Fruit fly (Drosophila melanogaster) whole organism, embryonic: ENCODE data around the gene CG2875.

Source experiments
- Bgb ChIP-seq: fragments of 200-800 bp; sonication (Bioruptor generic); IDR thresholded peaks from 2 replicates; pipeline ENCODE4 v1.3.6; 2022; ENCODE audit warnings: missing biosample characterization, missing genetic modification characterization; ENCODE audit not compliant: partially characterized antibody
- BtbVII ChIP-seq: fragments of 200-800 bp; sonication (Bioruptor generic); optimal IDR thresholded peaks from 3 replicates; lab custom pipeline; 2017; ENCODE audit warnings: missing biosample characterization, mild to moderate bottlenecking, missing genetic modification characterization
- Bteb2 ChIP-seq: fragments of 200-800 bp; sonication (Bioruptor generic); optimal IDR thresholded peaks from 2 replicates; lab custom pipeline; 2016; ENCODE audit warnings: missing biosample characterization, missing genetic modification characterization
- CG10366 ChIP-seq: fragments of 200-800 bp; sonication (Bioruptor generic); IDR thresholded peaks from 2 replicates; pipeline ENCODE4 v1.3.6; 2022; ENCODE audit warnings: missing biosample characterization, missing genetic modification characterization
- CG10543 ChIP-seq: fragments of 200-800 bp; sonication (Bioruptor generic); optimal IDR thresholded peaks from 3 replicates; lab custom pipeline; 2017; ENCODE audit warnings: missing biosample characterization, mild to moderate bottlenecking, missing genetic modification characterization, moderate library complexity
- CG10979 ChIP-seq: fragments of 200-800 bp; sonication (Bioruptor generic); optimal IDR thresholded peaks from 2 replicates; lab custom pipeline; 2018; ENCODE audit warnings: missing biosample characterization, mild to moderate bottlenecking, missing genetic modification characterization, moderate library complexity
- CG11093 ChIP-seq: fragments of 200-800 bp; sonication (Bioruptor generic); IDR thresholded peaks from 3 replicates; pipeline ENCODE4 v1.3.6; 2022; ENCODE audit warnings: missing biosample characterization, missing genetic modification characterization
- CG11695 ChIP-seq: fragments of 200-800 bp; sonication (Bioruptor generic); IDR thresholded peaks from 3 replicates; pipeline ENCODE4 v1.3.6; 2022; ENCODE audit warnings: missing biosample characterization, missing genetic modification characterization
- CG12236 ChIP-seq: fragments of 200-800 bp; sonication (Bioruptor generic); optimal IDR thresholded peaks from 2 replicates; lab custom pipeline; 2016; ENCODE audit warnings: missing biosample characterization, missing genetic modification characterization
- CG12659 ChIP-seq: fragments of 200-800 bp; sonication (Bioruptor generic); optimal IDR thresholded peaks from 3 replicates; lab custom pipeline; 2017; ENCODE audit warnings: mild to moderate bottlenecking, missing biosample characterization, missing genetic modification reagents, missing genetic modification characterization
- CG13424 ChIP-seq: fragments of 200-800 bp; sonication (Bioruptor generic); optimal IDR thresholded peaks from 2 replicates; lab custom pipeline; 2019; ENCODE audit warnings: missing biosample characterization, mild to moderate bottlenecking, missing genetic modification characterization, moderate library complexity
- CG13775 ChIP-seq: fragments of 200-800 bp; sonication (Bioruptor generic); optimal IDR thresholded peaks from 3 replicates; lab custom pipeline; 2017; ENCODE audit warnings: missing biosample characterization, mild to moderate bottlenecking, missing genetic modification characterization
- CG16813 ChIP-seq: fragments of 200-800 bp; sonication (Bioruptor generic); IDR thresholded peaks from 3 replicates; pipeline ENCODE4 v1.3.6; 2022; ENCODE audit warnings: missing biosample characterization, missing genetic modification characterization; ENCODE audit not compliant: partially characterized antibody
- CG17829 ChIP-seq: fragments of 200-800 bp; optimal IDR thresholded peaks from 2 replicates; lab custom pipeline; 2019; ENCODE audit warnings: missing biosample characterization, mild to moderate bottlenecking, missing genetic modification characterization, moderate library complexity
- CG30020 ChIP-seq: fragments of 200-800 bp; optimal IDR thresholded peaks from 2 replicates; lab custom pipeline; 2019; ENCODE audit warnings: missing biosample characterization, mild to moderate bottlenecking, missing genetic modification characterization, moderate library complexity
- CG33213 ChIP-seq: fragments of 200-800 bp; sonication (Bioruptor generic); optimal IDR thresholded peaks from 3 replicates; lab custom pipeline; 2016; ENCODE audit warnings: missing biosample characterization, missing genetic modification characterization
- CG34422 ChIP-seq: fragments of 200-800 bp; sonication (Bioruptor generic); IDR thresholded peaks from 3 replicates; pipeline ENCODE4 v1.3.6; 2022; ENCODE audit warnings: missing biosample characterization, missing genetic modification characterization
- CG4360 ChIP-seq: fragments of 200-800 bp; sonication (Bioruptor generic); IDR thresholded peaks from 2 replicates; pipeline ENCODE4 v1.3.6; 2022; ENCODE audit warnings: missing biosample characterization, missing genetic modification characterization
- CG4707 ChIP-seq: fragments of 200-800 bp; sonication (Bioruptor generic); optimal IDR thresholded peaks from 2 replicates; lab custom pipeline; 2018; ENCODE audit warnings: missing biosample characterization, mild to moderate bottlenecking, missing genetic modification characterization, moderate library complexity
- CG6654 ChIP-seq: fragments of 200-800 bp; sonication (Bioruptor generic); optimal IDR thresholded peaks from 2 replicates; lab custom pipeline; 2017; ENCODE audit warnings: missing biosample characterization, mild to moderate bottlenecking, missing genetic modification characterization
- CG6765 ChIP-seq: fragments of 200-800 bp; sonication (Bioruptor generic); optimal IDR thresholded peaks from 3 replicates; lab custom pipeline; 2017; ENCODE audit warnings: missing biosample characterization, mild to moderate bottlenecking, missing genetic modification characterization
- CG7786 ChIP-seq: fragments of 200-800 bp; sonication (Bioruptor generic); optimal IDR thresholded peaks from 2 replicates; lab custom pipeline; 2016; ENCODE audit warnings: missing biosample characterization, missing genetic modification characterization
- CG8765 ChIP-seq: fragments of 200-800 bp; sonication (Bioruptor generic); IDR thresholded peaks from 2 replicates; pipeline ENCODE4 v1.3.6; 2022; ENCODE audit warnings: missing biosample characterization, missing genetic modification characterization
- CoRest ChIP-seq: fragments of 200-800 bp; sonication (Bioruptor generic); optimal IDR thresholded peaks from 3 replicates; lab custom pipeline; 2018; ENCODE audit warnings: missing biosample characterization, mild to moderate bottlenecking, missing genetic modification characterization, moderate library complexity
- Dip2 ChIP-seq: fragments of 200-800 bp; sonication (Bioruptor generic); IDR thresholded peaks from 2 replicates; pipeline ENCODE4 v1.3.6; 2022; ENCODE audit warnings: missing biosample characterization, missing genetic modification characterization
- HLH3B ChIP-seq: fragments of 200-800 bp; sonication (Bioruptor generic); IDR thresholded peaks from 2 replicates; pipeline ENCODE4 v1.3.6; 2022; ENCODE audit warnings: missing biosample characterization, missing genetic modification characterization
- Mad ChIP-seq: fragments of 200-800 bp; sonication (Bioruptor generic); optimal IDR thresholded peaks from 2 replicates; lab custom pipeline; 2016; ENCODE audit warnings: missing biosample characterization, missing genetic modification characterization
- Max ChIP-seq: fragments of 200-800 bp; sonication (Bioruptor generic); optimal IDR thresholded peaks from 2 replicates; lab custom pipeline; 2016; ENCODE audit warnings: missing biosample characterization, mild to moderate bottlenecking, missing genetic modification characterization
- Med ChIP-seq: fragments of 200-800 bp; sonication (Bioruptor generic); peaks from one replicate; lab custom pipeline; 2016; ENCODE audit warnings: missing biosample characterization, missing genetic modification characterization, mild to moderate bottlenecking, inconsistent platforms, moderate library complexity
- NK7.1 ChIP-seq: fragments of 200-800 bp; sonication (Bioruptor generic); optimal IDR thresholded peaks from 3 replicates; lab custom pipeline; 2016; ENCODE audit warnings: missing biosample characterization, missing genetic modification characterization
- Scr ChIP-seq: fragments of 200-800 bp; sonication (Bioruptor generic); IDR thresholded peaks from 2 replicates; pipeline ENCODE4 v1.3.6; 2022; ENCODE audit warnings: missing biosample characterization, missing genetic modification characterization; ENCODE audit not compliant: partially characterized antibody
- Tbp ChIP-seq: fragments of >200 bp; optimal IDR thresholded peaks from 2 replicates; lab custom pipeline; 2018; ENCODE audit warnings: missing biosample characterization, missing genetic modification characterization
- Trl ChIP-seq, 3 experiments: fragments of >200 bp in 2 of 3; fragments of 200-800 bp in 1 of 3; sonication (Bioruptor generic) in 1 of 3; optimal IDR thresholded peaks; 2 replicates in 1 of 3; 3 replicates in 2 of 3; lab custom pipeline; 2016 to 2017; ENCODE audit warnings: missing biosample characterization in 1 of 3, missing genetic modification characterization in 1 of 3
- ase ChIP-seq: fragments of 200-800 bp; sonication (Bioruptor generic); IDR thresholded peaks from 3 replicates; pipeline ENCODE4 v1.3.6; 2022; ENCODE audit warnings: missing biosample characterization, missing genetic modification characterization
- ci ChIP-seq: fragments of 200-800 bp; sonication (Bioruptor generic); IDR thresholded peaks from 3 replicates; pipeline ENCODE4 v1.3.6; 2022; ENCODE audit warnings: missing biosample characterization, missing genetic modification characterization
- crol ChIP-seq: fragments of 200-800 bp; sonication (Bioruptor generic); IDR thresholded peaks from 2 replicates; pipeline ENCODE4 v1.3.6; 2022; ENCODE audit warnings: missing biosample characterization, missing genetic modification characterization
- dmrt99B ChIP-seq: fragments of 200-800 bp; sonication (Bioruptor generic); optimal IDR thresholded peaks from 2 replicates; lab custom pipeline; 2018; ENCODE audit warnings: missing biosample characterization, mild to moderate bottlenecking, missing genetic modification characterization, moderate library complexity
- ems ChIP-seq: fragments of 200-800 bp; sonication (Bioruptor generic); optimal IDR thresholded peaks from 3 replicates; lab custom pipeline; 2016; ENCODE audit warnings: missing biosample characterization, missing genetic modification characterization
- fd64A ChIP-seq: fragments of 200-800 bp; sonication (Bioruptor generic); optimal IDR thresholded peaks from 3 replicates; lab custom pipeline; 2018; ENCODE audit warnings: missing biosample characterization, mild to moderate bottlenecking, missing genetic modification characterization
- grau ChIP-seq: fragments of 200-800 bp; optimal IDR thresholded peaks from 3 replicates; lab custom pipeline; 2019; ENCODE audit warnings: missing biosample characterization, mild to moderate bottlenecking, missing genetic modification characterization, moderate library complexity
- gt ChIP-seq: fragments of 200-800 bp; sonication (Bioruptor generic); IDR thresholded peaks from 2 replicates; pipeline ENCODE4 v1.3.6; 2022; ENCODE audit warnings: missing biosample characterization, missing genetic modification characterization
- jigr1 ChIP-seq: fragments of 200-800 bp; sonication (Bioruptor generic); IDR thresholded peaks from 3 replicates; pipeline ENCODE4 v1.3.6; 2022; ENCODE audit warnings: missing biosample characterization, missing genetic modification characterization
- ken ChIP-seq: fragments of 200-800 bp; sonication (Bioruptor generic); IDR thresholded peaks from 3 replicates; pipeline ENCODE4 v1.3.6; 2022; ENCODE audit warnings: missing biosample characterization, missing genetic modification characterization
- maf-S ChIP-seq: fragments of 200-800 bp; sonication (Bioruptor generic); optimal IDR thresholded peaks from 2 replicates; lab custom pipeline; 2016; ENCODE audit warnings: missing biosample characterization, missing genetic modification characterization
- rib ChIP-seq: fragments of 200-800 bp; sonication (Bioruptor generic); IDR thresholded peaks from 2 replicates; pipeline ENCODE4 v1.3.6; 2022; ENCODE audit warnings: missing biosample characterization, missing genetic modification characterization
- ro ChIP-seq: fragments of 200-800 bp; sonication (Bioruptor generic); IDR thresholded peaks from 2 replicates; pipeline ENCODE4 v1.3.6; 2022; ENCODE audit warnings: missing biosample characterization, missing genetic modification characterization
- sisA ChIP-seq: fragments of 200-800 bp; sonication (Bioruptor generic); IDR thresholded peaks from 2 replicates; pipeline ENCODE4 v1.3.6; 2022; ENCODE audit warnings: missing biosample characterization, missing genetic modification characterization
- tio ChIP-seq: fragments of 200-800 bp; sonication (Bioruptor generic); optimal IDR thresholded peaks from 2 replicates; lab custom pipeline; 2017; ENCODE audit warnings: missing biosample characterization, missing genetic modification characterization, inconsistent platforms
- tx ChIP-seq: fragments of 200-800 bp; sonication (Bioruptor generic); optimal IDR thresholded peaks from 2 replicates; lab custom pipeline; 2016; ENCODE audit warnings: missing biosample characterization, missing genetic modification characterization

Gene CG2875

dm6 chrX:3545849-3546518 lies 27.4 kb downstream of the CG2875 start (continued):
- TF ChIP-seq CG11695 (GFP tag; lab: Robert Waterston, UW) = peak; percentile 61; the same call in 2 of the 3 replicates
- TF ChIP-seq CG30020 (tag; lab: Kevin White, UChicago) = no peak
- peak; percentile 62; the same call in 2 of the 3 replicates for TF ChIP-seq CG11093 (GFP tag; lab: Robert Waterston, UW)
- TF ChIP-seq ems (GFP tag; lab: Kevin White, UChicago) = no peak
- TF ChIP-seq CoRest (tag; lab: Kevin White, UChicago) = peak; percentile 91
- TF ChIP-seq CG10979 (tag; lab: Kevin White, UChicago) = peak; percentile 94
- peak; percentile 17 for TF ChIP-seq maf-S
- peak; percentile 61 for TF ChIP-seq CG16813 (GFP tag; lab: Robert Waterston, UW)
- peak; percentile 24 to 40 for TF ChIP-seq Trl (optimal IDR thresholded peaks at IDR 0.05; lab: Kevin White, UChicago)
- no peak for TF ChIP-seq Trl (GFP tag; optimal IDR thresholded peaks at IDR 0.05; lab: Kevin White, UChicago)
- TF ChIP-seq CG6654 (GFP tag; lab: Kevin White, UChicago) = peak; percentile 51
- TF ChIP-seq tio = peak; percentile 67
- TF ChIP-seq CG13424 = peak; percentile 91
- peak; percentile 92 for TF ChIP-seq CG10366 (GFP tag; lab: Robert Waterston, UW)
- no peak for TF ChIP-seq CG6765
- no peak for TF ChIP-seq CG4360 (GFP tag; lab: Robert Waterston, UW)
- peak; percentile 84 for TF ChIP-seq ase (GFP tag; lab: Robert Waterston, UW)
- peak; percentile 87 for TF ChIP-seq sisA
- peak; percentile 64 for TF ChIP-seq fd64A (GFP tag; lab: Kevin White, UChicago)
- TF ChIP-seq CG13775 (GFP tag; lab: Kevin White, UChicago) = peak; percentile 66
- TF ChIP-seq Max (GFP tag; lab: Kevin White, UChicago) = peak; percentile 68
- TF ChIP-seq Bteb2 (GFP tag; lab: Kevin White, UChicago) = peak; percentile 50
- peak; percentile 79 for TF ChIP-seq CG4707
- no peak for TF ChIP-seq CG10543
- peak; percentile 89 for TF ChIP-seq ken (GFP tag; lab: Robert Waterston, UW)
- peak; percentile 58; the same call in 1 of the 2 replicates for TF ChIP-seq Bgb (GFP tag; lab: Robert Waterston, UW)
- peak; percentile 45 for TF ChIP-seq BtbVII
- peak; percentile 62 for TF ChIP-seq CG12236 (GFP tag; lab: Kevin White, UChicago)
- TF ChIP-seq dmrt99B (tag; lab: Kevin White, UChicago) = peak; percentile 91
- no peak for TF ChIP-seq Dip2 (GFP tag; lab: Robert Waterston, UW)
- TF ChIP-seq rib (GFP tag; lab: Robert Waterston, UW) = no peak
- peak; percentile 98 for TF ChIP-seq ci (GFP tag; lab: Robert Waterston, UW)
- peak; percentile 19 for TF ChIP-seq CG7786
- TF ChIP-seq HLH3B (GFP tag; lab: Robert Waterston, UW) = peak; percentile 95
- no peak for TF ChIP-seq CG8765 (GFP tag; lab: Robert Waterston, UW)
- no peak for TF ChIP-seq Tbp (GFP tag; lab: Kevin White, UChicago)
- peak; percentile 18 for TF ChIP-seq CG33213
- TF ChIP-seq CG34422 (GFP tag; lab: Robert Waterston, UW) = peak; percentile 46; the same call in 2 of the 3 replicates
- TF ChIP-seq Mad = peak; percentile 60
- 0 out of 2 replicates have a peak, but pooled peaks have one; percentile 9 for TF ChIP-seq ro (GFP tag; lab: Robert Waterston, UW)
- peak; percentile 73 for TF ChIP-seq CG17829 (tag; lab: Kevin White, UChicago)
- peak; percentile 23 for TF ChIP-seq tx (GFP tag; lab: Kevin White, UChicago)
- TF ChIP-seq grau (tag; lab: Kevin White, UChicago) = peak; percentile 84
- TF ChIP-seq gt (GFP tag; lab: Robert Waterston, UW) = peak; percentile 72
- peak; percentile 46; the same call in 1 of the 2 replicates for TF ChIP-seq crol (GFP tag; lab: Robert Waterston, UW)
- peak; percentile 77 for TF ChIP-seq Med
- peak; percentile 42 for TF ChIP-seq Scr
- TF ChIP-seq CG12659 (GFP tag; lab: Kevin White, UChicago) = peak; percentile 80
- no peak for TF ChIP-seq NK7.1 (GFP tag; lab: Kevin White, UChicago)
- TF ChIP-seq jigr1 = 0 out of 3 replicates have a peak, but pooled peaks have one; percentile 28
